Fruit fly (Drosophila melanogaster): ENCODE results near the gene AlaRS.
A peak's percentile ranks its signal among the peaks of the same experiment; 100 is the strongest.

The AlaRS gene

DNA sequence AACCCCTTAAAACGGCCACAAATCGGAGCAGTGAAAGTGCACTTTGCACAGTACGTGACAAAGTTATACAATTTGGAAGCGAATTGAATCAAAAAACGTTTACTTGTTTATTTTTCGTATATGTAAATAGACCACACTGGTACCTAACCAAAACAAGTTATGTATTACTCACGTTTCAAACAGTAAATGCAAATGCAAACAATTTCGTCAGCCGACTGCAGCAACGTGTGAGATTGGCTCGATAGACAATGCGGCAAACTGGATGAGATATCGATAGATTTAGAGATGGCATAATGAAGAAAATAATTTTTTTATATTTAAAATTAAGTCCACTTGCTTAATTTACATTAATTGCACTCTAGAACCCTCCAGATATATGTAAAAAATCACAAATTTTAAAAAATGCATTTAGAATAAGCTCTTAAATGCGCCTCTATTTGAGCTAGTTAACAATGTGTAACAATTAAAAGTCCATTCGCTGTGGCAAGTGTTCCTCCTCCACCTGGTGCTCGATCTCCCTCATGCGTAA is at the start of gene AlaRS:
TSS of gene AlaRS (minus strand) at position 257 of the 529 bp plus-strand sequence.
- peak; percentile 70 for TF ChIP-seq noc (tag; optimal IDR thresholded peaks at IDR 0.05)

DNA sequence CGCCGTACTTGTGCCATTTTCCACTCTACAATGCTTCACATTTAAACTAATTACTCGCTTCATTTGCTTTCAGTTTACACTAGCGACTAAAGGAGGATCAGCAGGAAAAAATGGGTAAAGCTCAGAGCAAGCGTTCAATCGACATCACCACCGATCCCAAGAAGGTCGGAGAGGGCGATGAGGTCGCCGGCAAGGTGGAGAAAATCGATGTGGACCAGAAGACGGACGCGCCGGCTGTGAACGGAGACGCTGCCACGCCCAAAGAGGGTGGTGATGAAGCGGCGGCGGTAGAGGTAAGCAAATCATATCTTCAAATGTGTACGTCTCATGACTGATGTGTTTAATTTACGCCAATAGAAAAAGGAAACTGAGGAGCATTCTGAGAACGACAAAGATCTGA is 45.2 kb upstream of the AlaRS start:
- no peak for TF ChIP-seq noc (tag; optimal IDR thresholded peaks at IDR 0.05)

DNA sequence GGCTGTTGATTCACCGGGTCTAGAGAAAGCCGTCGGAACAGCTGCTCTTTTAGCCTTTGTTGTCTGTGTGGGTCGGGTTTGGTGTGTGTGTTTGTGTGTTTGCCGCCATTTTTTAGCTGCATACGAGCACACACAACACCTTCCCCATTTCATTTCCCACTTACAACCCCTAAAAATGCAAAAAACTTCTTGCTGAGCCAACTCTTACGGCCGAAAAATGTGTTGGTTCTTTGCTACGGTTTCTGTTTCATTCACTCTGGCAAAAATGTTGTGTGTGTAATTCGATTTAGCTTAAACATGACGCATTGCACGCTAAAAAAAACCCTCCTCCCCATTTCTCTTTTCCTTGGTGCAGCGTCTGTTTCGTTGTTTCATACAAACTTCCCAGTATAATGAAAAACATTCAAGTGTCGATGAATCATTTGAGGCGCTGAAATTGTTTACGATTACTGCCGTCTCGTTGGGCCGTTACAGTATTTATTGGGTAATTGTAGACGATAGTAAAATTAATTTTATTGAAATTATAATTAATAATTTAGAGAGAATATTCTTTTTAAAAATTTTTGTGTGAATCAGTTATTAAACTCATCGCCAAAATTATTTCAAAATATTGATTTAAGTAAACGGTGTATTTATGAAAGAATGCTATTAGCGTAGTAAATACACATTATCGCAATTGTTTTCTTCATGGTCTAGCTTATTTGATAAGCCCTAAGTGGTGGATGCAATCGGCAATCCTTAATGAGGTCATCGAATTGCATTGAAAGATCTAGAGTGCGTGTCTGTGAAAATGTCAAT is 44.6 kb upstream of the AlaRS start:
- TF ChIP-seq noc (tag; optimal IDR thresholded peaks at IDR 0.05) = no peak

DNA sequence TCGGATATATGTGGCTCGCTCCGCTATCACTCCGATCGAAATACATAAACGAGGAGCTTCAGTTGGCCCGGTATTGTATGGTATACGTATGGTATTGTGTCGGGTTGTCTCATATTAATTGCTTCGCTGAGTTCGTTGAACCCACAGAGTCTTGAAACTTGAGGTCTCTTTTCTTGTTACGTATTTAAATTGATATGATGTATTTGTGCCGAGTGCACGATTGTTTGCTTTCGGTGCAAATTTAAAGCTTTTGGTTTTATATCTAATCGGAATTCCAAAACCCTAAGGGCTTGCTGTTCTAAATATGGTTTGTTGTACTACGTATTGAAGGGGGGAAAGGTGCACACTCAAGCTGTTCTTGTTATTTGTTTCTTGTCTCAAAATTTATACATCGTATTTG is 43.6 kb upstream of the AlaRS start:
- TF ChIP-seq noc (tag; optimal IDR thresholded peaks at IDR 0.05) = no peak

DNA sequence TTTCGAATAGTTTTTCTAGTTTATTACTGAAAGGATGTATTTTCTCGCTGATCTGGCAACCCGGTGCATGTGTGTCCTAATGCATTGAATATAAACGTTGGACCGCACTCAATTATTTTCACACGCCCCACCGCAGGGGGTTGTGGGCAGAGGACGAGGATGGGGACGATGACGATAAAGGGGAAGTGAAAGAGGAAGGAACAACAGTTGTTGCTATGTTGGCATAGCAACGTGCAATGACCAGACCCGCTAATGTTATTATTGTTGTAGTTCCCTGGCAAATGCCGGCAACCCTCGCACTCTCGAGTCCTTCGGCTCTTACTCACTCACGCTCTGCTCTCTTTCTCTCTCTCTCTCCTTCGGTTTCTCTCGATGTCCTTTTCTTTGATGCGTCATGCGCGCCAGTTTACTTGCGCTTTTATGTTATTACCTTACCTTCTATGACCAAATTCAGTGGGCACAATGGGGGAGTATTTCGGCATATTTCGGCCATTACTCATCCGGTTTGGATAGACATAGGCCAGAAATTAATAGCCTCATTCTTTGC is 43.2 kb upstream of the AlaRS start:
- TF ChIP-seq noc (tag; optimal IDR thresholded peaks at IDR 0.05) = no peak

DNA sequence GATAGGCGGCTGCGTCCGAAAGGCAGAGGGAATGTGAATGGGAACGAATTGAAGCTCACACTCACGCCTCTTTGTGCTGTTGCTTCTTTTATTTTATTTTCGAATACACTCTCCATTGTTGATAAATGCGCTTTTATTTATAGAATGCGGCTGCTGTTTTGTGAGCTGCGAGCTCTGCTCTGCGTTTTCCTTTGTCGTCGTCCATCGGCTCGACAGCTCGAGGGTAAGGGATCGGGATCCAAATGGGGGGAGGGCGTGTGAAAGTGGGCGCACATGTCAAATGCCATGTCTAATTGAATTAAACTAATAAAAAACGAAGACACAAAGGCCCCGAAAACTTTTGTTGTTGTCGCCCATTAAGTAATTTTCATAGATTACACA is 42.5 kb upstream of the AlaRS start:
- TF ChIP-seq noc (tag; optimal IDR thresholded peaks at IDR 0.05) = no peak

DNA sequence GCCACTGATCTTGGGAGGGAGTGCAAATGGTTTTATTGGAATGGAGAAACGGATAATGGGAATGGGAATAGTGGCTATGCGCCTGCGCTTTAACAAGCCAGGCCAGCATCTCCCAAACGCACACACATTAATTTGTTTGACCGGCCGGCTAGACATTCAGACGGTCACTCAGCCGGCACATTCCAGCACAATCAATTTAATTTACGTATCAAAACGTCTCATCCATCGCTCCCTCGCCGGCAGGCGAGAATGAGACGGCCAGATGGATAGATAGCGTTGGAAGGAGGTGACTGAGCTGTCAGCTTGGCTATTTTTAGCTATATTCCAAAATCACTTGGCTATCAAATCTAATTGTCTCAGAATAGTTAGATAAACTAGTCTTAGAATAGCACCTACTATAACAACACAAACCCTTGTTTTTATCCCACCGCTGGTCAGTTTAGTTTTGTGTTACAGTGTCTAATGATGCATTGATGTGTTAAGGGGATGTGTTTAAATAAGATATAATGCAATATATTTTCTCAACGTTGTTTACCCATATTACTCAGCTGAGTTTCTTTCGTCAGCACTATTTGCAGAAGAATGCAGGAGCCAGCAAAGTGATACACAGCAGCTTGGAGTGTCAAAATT is 42.0 kb upstream of the AlaRS start:
- no peak for TF ChIP-seq noc (tag; optimal IDR thresholded peaks at IDR 0.05)

DNA sequence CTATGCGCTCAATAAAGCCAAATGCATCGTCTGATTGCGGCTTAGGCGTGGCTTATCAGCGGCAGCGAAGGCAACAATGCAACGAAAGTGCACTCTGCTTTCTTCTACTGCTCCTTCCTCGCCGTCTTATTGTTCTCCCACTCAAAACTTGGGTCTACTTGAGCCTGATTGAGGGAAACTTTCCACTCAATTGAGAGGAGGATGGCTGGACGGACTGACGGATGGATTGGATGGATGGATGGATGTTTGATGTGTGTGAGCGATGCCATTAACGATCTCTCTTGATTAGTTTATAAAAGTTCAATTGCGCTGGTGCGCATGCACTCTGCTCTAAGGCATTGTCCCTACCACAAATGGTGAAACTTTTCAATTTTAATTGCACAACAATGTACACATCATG is 41.5 kb upstream of the AlaRS start:
- TF ChIP-seq noc (tag; optimal IDR thresholded peaks at IDR 0.05) = no peak

DNA sequence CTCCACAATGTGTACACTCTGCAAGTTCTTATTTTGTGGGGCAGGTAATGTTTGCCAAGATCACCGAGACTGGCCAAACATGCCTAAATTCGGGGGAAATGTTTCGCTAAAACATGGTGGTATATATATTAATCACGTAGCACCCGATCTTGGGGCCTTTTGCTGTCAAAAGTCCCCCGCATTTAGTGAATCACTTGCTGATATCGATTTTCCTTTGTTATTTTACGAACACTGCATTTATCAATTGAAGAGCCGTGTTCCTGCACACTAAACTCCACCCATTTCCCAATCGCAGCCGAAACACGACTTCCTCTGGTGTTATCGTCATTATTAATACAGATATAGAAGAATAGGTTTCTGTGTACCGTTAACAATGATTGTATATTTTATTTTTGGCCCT is 40.2 kb upstream of the AlaRS start:
- TF ChIP-seq noc (tag; optimal IDR thresholded peaks at IDR 0.05) = no peak

DNA sequence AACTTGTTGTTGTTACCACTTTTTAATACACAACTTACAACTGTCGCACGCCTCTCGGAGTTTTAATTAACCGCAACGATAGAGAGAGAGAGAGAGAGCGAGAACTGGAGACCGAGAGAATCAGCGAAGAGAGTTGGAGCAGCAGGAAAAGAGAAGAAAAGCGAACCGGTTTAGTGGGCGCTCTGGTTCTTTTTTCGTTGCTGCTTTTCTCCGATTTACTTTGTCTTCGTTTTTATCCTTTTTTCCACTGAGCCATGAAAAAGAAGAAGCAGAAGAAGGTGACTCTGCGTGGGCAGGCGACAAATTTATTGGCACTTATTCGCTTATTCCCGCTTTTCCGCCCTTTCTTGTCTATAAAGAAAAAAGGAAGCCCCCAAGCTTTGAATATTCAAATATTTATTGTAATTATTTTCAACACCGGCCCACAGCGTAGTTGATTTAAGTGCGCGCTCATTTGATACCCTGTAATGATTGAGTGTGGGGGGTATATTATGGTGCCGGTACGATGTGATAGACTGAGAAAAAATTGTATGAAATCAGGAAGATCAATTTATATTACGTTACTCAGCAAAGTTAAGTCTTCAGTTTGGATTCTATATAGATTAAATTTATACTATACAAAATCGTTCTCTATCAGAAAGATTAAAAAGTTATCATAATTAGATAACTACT is 38.8 kb upstream of the AlaRS start:
- TF ChIP-seq noc (tag; optimal IDR thresholded peaks at IDR 0.05) = no peak

DNA sequence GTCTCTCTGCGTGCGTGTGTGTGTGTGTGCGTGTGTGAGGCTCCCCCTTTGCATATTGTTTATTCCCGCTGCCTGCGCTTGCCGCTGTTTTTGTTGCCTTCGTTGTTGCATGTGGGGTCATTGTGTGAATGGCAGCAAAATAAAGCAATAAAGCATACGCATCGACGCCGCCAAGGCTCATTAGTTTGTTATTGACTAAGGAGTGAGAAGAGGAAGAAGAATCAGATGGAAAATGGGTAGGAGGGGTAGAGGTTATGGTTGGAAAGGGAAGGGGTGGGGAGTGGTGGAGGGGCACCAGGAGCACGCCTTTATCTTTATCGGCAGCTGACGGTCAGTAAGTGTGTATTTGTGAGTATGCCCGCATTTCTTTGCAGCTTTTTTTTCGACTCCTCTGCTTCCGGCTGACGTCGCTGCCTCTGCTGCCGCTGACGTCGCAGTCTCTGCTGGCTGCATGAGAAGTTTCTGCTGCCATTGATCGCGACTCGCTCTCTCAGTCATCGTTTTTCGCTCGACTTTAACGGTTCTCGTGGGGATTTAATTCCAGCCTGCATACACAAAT is 37.9 kb upstream of the AlaRS start:
- TF ChIP-seq noc (tag; optimal IDR thresholded peaks at IDR 0.05) = no peak

DNA sequence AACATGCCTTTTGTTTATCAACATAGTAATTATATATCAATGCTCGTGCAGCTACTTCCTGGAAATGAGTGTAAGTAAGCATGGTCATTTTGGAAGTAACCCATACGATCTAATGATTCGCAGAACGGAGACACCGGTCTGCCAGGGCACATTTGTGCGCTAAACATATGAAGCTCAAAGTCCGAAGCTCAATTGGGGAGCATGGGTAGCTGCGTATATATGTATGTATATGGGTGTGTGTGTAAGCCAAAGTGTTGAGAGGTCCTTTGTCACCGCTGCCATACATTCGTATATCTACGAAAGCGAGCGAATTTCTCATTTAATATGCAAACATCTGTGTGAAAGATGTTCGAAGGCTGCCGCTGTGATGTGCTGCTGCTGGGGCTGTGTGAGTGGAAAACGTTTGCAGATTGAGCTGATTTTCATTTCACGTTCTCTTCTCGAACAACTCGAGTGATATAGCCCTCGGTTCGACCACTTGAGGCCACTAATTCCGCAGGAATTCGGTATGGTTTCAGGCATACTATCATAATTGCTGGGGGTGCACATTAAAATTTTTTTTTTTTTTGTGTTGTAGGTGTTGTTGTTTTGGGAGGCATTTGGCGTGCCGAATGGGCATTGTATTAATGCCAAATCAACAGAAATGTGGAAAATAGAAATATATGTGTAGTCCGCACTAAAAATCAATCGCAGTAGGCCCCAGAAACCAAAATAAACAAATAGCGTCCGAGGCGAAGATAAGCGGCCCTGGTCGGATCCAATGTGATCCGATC is 36.7 kb upstream of the AlaRS start:
- TF ChIP-seq noc (tag; optimal IDR thresholded peaks at IDR 0.05) = no peak

DNA sequence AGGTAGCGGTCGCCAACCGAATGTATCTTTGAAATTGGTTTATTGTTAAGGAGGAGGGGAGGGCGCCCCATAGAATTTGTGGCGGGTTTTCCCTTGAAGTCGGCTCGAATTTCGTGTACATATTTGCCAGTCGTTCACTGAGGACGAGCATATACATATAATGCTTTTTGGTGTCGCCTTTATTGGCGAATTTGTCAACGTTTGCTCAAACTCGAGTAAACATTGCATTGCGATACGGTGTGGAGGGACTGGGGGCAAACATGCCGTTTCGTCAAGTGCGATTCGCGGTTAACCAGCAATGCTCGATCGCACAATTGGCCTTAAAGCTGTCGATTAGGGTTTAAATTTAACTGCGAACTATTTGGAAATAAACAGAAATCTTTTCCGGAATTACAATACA is 36.0 kb upstream of the AlaRS start:
- TF ChIP-seq noc (tag; optimal IDR thresholded peaks at IDR 0.05) = no peak

DNA sequence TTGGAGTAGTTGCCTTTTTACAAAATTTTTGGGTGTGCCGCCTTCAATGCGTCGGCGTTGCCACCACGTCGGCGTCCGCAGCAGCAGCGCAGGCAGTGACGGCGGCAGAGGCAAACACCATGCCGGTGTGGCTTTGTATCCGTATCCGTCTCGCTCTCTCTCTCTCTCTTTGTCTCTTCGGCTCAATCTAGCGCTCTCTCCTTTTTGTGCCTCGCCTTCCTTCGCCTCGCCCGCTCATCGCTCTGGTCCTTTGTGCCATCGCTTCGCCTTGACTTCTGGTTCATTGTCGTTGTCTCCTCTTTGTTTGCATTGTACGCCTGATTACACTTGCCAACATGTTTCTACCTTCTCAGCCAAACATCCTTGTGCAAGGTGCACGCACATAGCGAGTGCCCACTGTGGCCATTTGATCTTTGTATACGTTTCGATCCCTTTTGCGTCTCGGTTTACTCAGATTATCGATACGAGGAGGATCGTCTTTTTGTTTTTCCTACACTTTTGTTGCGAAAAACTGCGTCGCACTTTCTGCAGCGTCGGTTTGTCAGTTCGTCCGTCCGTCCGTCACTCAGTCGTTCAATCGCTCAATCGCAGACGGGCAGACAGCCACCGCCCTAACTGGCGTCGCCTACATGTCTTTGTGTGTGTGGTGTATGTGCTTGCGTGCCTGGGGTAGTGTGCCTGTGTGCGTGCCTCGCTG is 34.9 kb upstream of the AlaRS start:
- peak; percentile 21 for TF ChIP-seq noc (tag; optimal IDR thresholded peaks at IDR 0.05)
